Worm (Caenorhabditis elegans): ENCODE results near the gene mrps-17.

Gene mrps-17

DNA sequence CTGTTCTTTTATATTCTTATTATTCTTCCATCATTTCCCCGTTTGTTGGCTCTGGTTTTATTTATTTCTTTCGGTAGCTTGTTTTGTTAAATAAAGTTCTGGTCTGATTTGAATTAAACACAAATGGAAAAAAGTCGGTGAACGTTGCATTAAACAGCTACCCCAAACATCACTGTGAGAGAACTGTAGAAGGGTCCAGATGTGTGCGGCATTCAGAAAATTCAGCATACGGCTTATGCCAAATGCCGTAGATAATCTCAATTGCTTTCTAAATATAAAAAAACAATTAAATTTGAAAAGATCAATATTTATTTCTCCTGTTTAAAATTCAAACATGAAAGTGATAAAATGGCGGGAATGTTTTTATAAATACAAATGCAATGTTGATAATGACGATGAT is 8.3 kb upstream of the mrps-17 start (continued):
- 0 out of 2 replicates have a peak, but pooled peaks have one; percentile 25 for TF ChIP-seq Y79H2A.3 (GFP tag; conservative IDR thresholded peaks at IDR 0.05)
- TF ChIP-seq B0336.3 (GFP tag; IDR thresholded peaks at IDR 0.05), result 0 out of 2 replicates have a peak, but pooled peaks have one; percentile 29
- TF ChIP-seq snpc-3.4 (tag; optimal IDR thresholded peaks at IDR 0.05), result peak; percentile 55
- TF ChIP-seq lin-54 (GFP tag; optimal IDR thresholded peaks at IDR 0.05), result peak; percentile 19
- TF ChIP-seq pha-4 (tag; optimal IDR thresholded peaks at IDR 0.05), result no peak
- TF ChIP-seq him-1 (tag; optimal IDR thresholded peaks at IDR 0.05), result peak; percentile 84
- no peak for TF ChIP-seq ceh-27 (GFP tag; optimal IDR thresholded peaks at IDR 0.05)

DNA sequence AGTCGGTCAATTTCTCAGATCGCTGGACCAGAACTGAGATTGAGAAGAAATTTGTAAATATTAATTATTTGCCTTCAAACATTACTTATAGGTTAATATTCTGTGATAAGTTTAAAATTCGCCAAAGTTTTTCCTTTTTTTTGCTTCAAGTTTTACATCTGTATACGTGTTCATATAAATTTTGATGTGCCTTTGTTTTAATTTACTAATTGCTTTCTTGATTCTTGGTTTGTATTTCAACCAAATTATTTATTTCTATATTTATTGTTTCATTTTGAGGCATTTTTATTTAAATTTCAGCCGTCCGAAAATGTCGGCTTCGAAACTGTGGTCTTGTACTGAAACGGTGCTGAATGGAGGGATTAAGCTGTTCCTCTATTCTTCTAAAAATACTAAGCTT is 4.7 kb upstream of the mrps-17 start, which contains the start of gene C05D11.1:
Gene C05D11.1 (plus strand): TSS at position 301 of the 400 bp plus-strand sequence.
- TF ChIP-seq madf-8 (GFP tag; conservative IDR thresholded peaks at IDR 0.05) (no peak), Y95B8A.8 (GFP tag; IDR thresholded peaks at IDR 0.05) (no peak)

DNA sequence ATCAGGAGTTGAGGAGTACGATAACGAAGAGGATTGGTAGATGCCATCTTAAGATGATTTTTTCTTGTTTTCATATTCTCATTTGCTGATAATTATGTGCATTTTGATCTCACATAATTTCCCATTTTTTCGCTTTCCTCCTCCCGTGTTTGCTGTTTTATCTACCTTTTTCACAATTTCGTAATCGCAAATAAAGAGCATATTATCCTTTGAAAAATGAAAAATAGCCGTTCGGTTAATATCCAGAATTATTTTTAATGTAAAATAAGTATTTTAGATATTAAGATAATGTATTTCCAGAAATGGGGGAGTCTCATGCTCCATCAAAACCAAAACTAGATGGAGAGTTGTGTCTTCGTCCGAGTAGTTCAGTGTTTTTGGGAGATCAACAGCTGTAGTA is 1.3 kb upstream of the mrps-17 start, which contains the start of gene vps-16:
Gene vps-16 (plus strand): TSS at position 301 of the 400 bp plus-strand sequence.
- TF ChIP-seq F23B12.7 (tag; optimal IDR thresholded peaks at IDR 0.05; ENCODE audit: insufficient read depth), result no peak
- no peak for TF ChIP-seq cebp-1 (GFP tag; IDR thresholded peaks at IDR 0.05)
- peak; percentile 15 for TF ChIP-seq cebp-1 (tag; optimal IDR thresholded peaks at IDR 0.05)
- no peak for TF ChIP-seq aptf-3 (GFP tag; IDR thresholded peaks at IDR 0.05)
- TF ChIP-seq nhr-80 (tag; optimal IDR thresholded peaks at IDR 0.05), result no peak
- TF ChIP-seq lin-26 (GFP tag; IDR thresholded peaks at IDR 0.05), result no peak
- no peak for TF ChIP-seq let-607 (tag; optimal IDR thresholded peaks at IDR 0.05)
- no peak for TF ChIP-seq zim-3 (tag; optimal IDR thresholded peaks at IDR 0.05)
- TF ChIP-seq xnd-1 (tag; optimal IDR thresholded peaks at IDR 0.05), result no peak
- TF ChIP-seq F37B4.10 (GFP tag; IDR thresholded peaks at IDR 0.05), result no peak
- TF ChIP-seq dox-1 (GFP tag; IDR thresholded peaks at IDR 0.05), result no peak
- TF ChIP-seq ekl-4 (GFP tag; IDR thresholded peaks at IDR 0.05), result 0 out of 2 replicates have a peak, but pooled peaks have one; percentile 41
- TF ChIP-seq Y95B8A.8 (GFP tag; IDR thresholded peaks at IDR 0.05), result no peak
- no peak for TF ChIP-seq F10E7.11 (tag; optimal IDR thresholded peaks at IDR 0.05)
- no peak for TF ChIP-seq pbrm-1 (GFP tag; IDR thresholded peaks at IDR 0.05)

DNA sequence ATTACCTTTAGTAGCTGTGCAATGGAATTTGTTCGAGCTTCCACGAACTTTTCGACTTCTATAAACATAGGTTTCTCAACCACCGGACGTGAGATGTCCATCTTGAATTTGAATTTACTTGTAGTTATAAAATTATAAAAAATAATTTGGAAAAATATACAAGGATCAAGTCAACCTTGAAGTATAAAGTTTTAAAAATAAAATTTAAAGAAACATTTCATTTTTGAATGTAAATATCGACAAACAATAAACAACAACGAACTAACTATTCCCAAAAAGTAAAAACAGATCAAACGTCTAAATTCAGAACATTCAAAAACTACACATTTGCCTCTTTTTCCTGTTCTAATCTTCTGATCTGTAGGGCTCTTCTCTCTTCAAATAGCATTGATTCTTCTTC is 764 bp downstream of the mrps-17 start, which contains the start of gene popl-1:
Gene popl-1 (minus strand): TSS at position 101 of the 400 bp plus-strand sequence.
- TF ChIP-seq mes-4 (tag; optimal IDR thresholded peaks at IDR 0.05), result no peak
- no peak for TF ChIP-seq nhr-80 (tag; optimal IDR thresholded peaks at IDR 0.05)
- no peak for TF ChIP-seq F10E7.11 (tag; optimal IDR thresholded peaks at IDR 0.05)
- no peak for TF ChIP-seq lsl-1 (GFP tag; optimal IDR thresholded peaks at IDR 0.05)
- TF ChIP-seq F57C9.4 (tag; optimal IDR thresholded peaks at IDR 0.05), result no peak
- no peak for TF ChIP-seq him-1 (tag; optimal IDR thresholded peaks at IDR 0.05)
- TF ChIP-seq ztf-6 (GFP tag; IDR thresholded peaks at IDR 0.05), result no peak
- no peak for TF ChIP-seq ztf-3 (GFP tag; optimal IDR thresholded peaks at IDR 0.05)
- no peak for TF ChIP-seq sptf-2 (GFP tag; optimal IDR thresholded peaks at IDR 0.05)
- no peak for TF ChIP-seq K12H6.12 (tag; optimal IDR thresholded peaks at IDR 0.05)
- TF ChIP-seq cebp-2 (GFP tag; IDR thresholded peaks at IDR 0.05), result no peak
- no peak for TF ChIP-seq egrh-3 (GFP tag; IDR thresholded peaks at IDR 0.05)
- TF ChIP-seq F49E8.2 (tag; optimal IDR thresholded peaks at IDR 0.05; ENCODE audit: insufficient read depth), result no peak
- no peak for TF ChIP-seq fkh-3 (tag; optimal IDR thresholded peaks at IDR 0.05)
- no peak for TF ChIP-seq ceh-27 (GFP tag; optimal IDR thresholded peaks at IDR 0.05)
- no peak for TF ChIP-seq gei-17 (GFP tag; optimal IDR thresholded peaks at IDR 0.05)
- no peak for TF ChIP-seq tlf-1 (GFP tag; optimal IDR thresholded peaks at IDR 0.05)

Measured in whole organism, young adult.